Worm (Caenorhabditis elegans) whole organism, late embryonic: Measurements from ENCODE around the gene faah-4.

Experiments
- ama-1 ChIP-seq: fragments of 150-350 bp; optimal IDR thresholded peaks from 2 replicates; lab custom pipeline; 2014
- ceh-19 ChIP-seq: fragments of 200-800 bp; sonication (Bioruptor generic); optimal IDR thresholded peaks from 2 replicates; lab custom pipeline; 2018; ENCODE audit warnings: mild to moderate bottlenecking, missing genetic modification characterization, missing compliant biosample characterization
- fax-1 ChIP-seq: sonication (generic microtip); optimal IDR thresholded peaks from 2 replicates; lab custom pipeline; 2016; ENCODE audit warnings: missing genotype, missing genetic modification characterization, missing compliant biosample characterization
- unc-42 ChIP-seq: sonication (generic microtip); optimal IDR thresholded peaks from 2 replicates; lab custom pipeline; 2016; ENCODE audit warnings: missing genotype, missing genetic modification characterization, missing compliant biosample characterization

- TF ChIP-seq unc-42 (tag; lab: Kevin White, UChicago) (no peak), fax-1 (tag; lab: Kevin White, UChicago) (no peak), ceh-19 (GFP tag; lab: Kevin White, UChicago) (no peak), ama-1 (no peak)
Measured at ce11 chrIII:11946973-11947372, 37.3 kb upstream of the faah-4 start, which contains the start of gene Y56A3A.7.
